Worm (Caenorhabditis elegans): ENCODE measurements around the gene C35C5.9.

Gene C35C5.9

ce11 chrX:11536408-11536807 lies at the start of gene C35C5.9:
TSS of gene C35C5.9 (plus strand) at chrX:11536568.
- TF ChIP-seq unc-62 (GFP tag; optimal IDR thresholded peaks at IDR 0.05) = no peak

DNA sequence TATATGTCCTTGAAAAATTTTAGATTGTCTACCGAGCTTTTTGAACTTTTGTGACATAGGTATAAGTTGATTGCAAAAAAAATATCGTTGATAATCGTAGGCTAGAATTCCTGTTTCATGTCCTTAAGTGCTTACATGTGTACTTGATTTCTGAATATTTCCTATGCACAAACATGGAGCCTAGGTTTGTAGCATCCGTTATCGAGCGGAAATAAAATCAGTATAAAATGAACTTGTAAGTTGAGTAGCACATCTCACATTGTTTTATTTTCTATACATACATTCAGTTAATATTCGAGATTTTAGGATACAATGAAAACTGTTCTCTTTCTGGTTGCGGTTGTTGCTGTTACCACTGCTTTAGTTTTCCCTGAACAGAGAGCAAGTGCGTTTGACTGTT lies 48.9 kb upstream of the C35C5.9 start, which contains the start of gene spp-9:
Gene spp-9 (plus strand): TSS at position 301 of the 400 bp plus-strand sequence.
- no peak for TF ChIP-seq unc-62 (GFP tag; optimal IDR thresholded peaks at IDR 0.05)

DNA sequence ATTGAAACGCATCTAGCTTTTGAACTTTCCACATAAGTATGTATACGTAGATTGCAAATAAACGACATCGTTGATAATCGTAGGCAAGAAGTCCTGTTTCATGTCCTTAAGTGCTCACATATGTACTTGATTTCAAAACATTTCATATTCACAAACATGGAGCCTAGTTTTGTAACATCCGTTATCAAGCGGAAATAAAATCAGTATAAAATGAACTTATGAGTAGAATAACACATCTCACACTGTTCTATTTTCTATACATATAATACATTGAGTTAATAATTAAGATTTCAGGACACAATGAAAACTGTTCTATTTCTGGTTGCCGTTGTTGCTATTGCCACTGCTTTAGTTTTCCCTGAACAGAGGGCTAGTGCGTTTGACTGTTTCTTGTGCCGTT lies 46.5 kb upstream of the C35C5.9 start, which contains the start of gene spp-21:
Gene spp-21 (plus strand): TSS at position 301 of the 400 bp plus-strand sequence.
- no peak for TF ChIP-seq unc-62 (GFP tag; optimal IDR thresholded peaks at IDR 0.05)

DNA sequence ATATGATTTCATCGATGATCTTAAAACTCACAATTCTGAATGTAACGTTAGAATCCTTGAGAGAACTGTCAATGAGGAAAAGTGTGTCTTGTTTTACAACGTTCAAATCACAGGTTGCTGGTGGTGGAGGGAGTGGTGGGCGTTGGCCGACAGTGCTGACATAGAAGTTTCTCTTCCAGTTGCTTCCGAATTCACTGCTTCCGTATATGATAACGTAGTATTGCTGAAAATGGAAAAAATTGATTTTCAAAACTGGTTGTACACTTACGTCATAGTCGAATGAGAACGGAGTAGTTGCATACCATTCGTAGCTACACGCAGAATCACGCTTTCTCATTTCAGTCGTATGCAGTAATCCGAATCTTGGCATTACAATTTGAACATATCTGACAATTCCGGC lies 44.5 kb upstream of the C35C5.9 start:
- no peak for TF ChIP-seq unc-62 (GFP tag; optimal IDR thresholded peaks at IDR 0.05)

DNA sequence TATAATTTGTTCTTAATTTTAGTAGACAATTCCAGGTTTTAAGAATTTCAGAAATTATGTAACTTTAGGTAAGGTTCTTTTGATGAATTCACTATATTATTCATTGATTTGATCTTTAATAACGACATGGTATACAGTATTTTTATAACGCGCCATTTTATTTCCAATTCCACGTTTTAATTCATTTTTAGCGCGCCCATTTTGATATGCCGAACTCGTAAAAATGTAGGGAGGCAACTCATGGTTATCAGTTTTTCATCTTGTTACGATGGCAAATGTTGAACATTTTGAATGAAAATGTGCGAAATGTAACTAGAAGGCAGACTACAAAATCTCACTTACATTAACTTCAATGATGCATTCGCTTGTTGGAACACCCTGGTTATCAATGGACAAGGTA lies 37.5 kb upstream of the C35C5.9 start:
- TF ChIP-seq unc-62 (GFP tag; optimal IDR thresholded peaks at IDR 0.05) = no peak

ce11 chrX:11499738-11500137 lies 36.6 kb upstream of the C35C5.9 start, which contains the start of gene T25C12.3:
TSS of gene T25C12.3 (minus strand) at chrX:11499999.
- no peak for TF ChIP-seq unc-62 (GFP tag; optimal IDR thresholded peaks at IDR 0.05)

DNA sequence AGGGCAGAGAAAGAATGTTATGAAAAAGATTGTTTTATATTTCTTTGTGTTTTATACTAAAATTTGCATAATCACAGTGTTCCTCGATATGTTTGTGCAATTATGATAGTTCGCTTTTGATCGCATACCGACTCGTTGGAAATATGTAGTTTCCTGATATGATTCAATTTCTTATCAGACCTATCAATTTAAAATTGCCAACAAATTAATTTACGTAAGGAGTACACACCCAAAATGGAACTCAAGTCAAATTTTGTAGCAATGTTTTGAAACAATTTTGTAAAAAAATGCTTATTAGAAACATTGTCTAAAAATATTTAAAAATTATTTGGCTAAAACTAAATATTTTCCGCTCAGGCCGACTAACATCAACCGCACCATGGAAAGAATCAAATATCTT lies 35.8 kb upstream of the C35C5.9 start:
- no peak for TF ChIP-seq unc-62 (GFP tag; optimal IDR thresholded peaks at IDR 0.05)

DNA sequence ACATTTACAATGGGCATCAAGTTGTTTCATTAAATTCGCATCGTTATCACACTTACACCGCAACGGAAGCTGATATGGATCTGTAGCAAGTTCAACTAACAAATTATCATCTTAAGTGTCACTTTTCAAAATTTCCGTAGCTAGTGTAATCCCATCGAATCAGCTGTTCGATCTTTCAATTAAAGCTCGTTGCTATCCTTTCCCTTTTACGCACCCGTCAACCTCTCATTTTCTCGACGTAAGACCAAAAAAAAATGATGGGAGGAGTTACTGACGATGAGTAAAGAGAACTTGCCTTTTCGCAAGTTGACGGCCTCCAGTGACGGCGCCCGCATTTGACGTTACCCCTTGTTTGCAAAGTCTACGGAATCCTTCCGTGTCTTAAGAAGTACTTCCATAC lies 34.4 kb upstream of the C35C5.9 start, which contains the start of gene F29G6.1:
Gene F29G6.1 (plus strand): TSS at position 301 of the 400 bp plus-strand sequence.
- TF ChIP-seq unc-62 (GFP tag; optimal IDR thresholded peaks at IDR 0.05) = no peak

DNA sequence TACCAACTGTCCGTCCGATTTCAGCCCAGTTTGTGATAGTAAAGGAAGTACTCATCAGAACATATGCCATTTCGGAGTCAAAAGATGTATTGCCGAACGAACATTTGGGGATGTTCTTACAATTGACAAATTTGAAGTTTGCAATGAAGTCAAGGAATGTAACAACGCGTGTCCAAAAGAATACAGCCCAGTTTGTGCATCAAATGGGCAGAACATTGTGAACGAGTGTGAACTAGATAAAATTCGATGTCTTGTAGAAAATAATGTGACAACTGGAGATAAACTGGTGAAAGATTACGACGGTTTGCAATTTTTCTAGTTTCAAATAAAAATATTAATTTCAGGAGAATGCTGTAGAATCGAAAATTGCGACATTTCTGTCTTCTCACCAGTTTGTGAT lies 28.5 kb upstream of the C35C5.9 start:
- no peak for TF ChIP-seq unc-62 (GFP tag; optimal IDR thresholded peaks at IDR 0.05)

DNA sequence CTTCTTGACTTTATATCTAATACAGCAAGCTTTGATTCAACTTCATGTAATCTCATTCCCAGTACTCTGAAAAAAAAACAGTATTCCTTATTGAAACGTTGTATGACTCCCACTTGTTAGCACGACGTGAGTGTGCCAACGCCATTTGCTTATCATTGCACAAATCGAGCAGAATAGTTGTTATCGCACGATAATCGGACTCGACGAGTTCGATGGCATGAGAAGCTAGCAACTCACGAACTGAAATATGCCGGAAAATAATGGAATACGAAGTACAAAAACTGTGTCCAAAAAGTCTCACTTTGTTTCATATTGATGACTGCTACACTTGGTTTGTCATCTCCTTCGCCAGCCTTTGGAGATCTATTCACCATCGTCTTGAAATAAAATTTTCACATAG lies 26.8 kb upstream of the C35C5.9 start:
- TF ChIP-seq unc-62 (GFP tag; optimal IDR thresholded peaks at IDR 0.05) = no peak

- TF ChIP-seq unc-62 (GFP tag; optimal IDR thresholded peaks at IDR 0.05) = no peak
Measured at ce11 chrX:11511231-11511630, 25.1 kb upstream of the C35C5.9 start, which contains the start of gene ccdc-149. TSS of gene ccdc-149 (minus strand) at chrX:11511451.

DNA sequence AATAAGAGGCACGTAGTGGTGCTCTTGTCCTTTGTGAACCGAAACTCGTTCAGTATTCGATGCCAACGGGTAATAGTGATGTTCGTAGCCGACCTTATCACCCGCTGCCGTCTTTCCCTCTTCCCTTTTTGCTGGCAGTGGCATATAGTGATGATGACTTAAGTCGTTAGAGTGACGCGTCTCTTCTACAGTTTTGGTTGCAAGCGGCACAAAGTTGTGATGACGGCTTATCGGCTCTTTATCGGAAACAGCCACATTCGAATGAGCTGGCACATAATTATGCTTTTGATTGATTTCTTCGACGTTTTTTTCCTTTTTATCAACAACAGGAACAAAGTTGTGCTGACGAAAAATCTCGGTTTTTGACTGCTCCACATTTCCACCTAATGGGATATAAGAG lies 21.0 kb upstream of the C35C5.9 start:
- no peak for TF ChIP-seq unc-62 (GFP tag; optimal IDR thresholded peaks at IDR 0.05)

DNA sequence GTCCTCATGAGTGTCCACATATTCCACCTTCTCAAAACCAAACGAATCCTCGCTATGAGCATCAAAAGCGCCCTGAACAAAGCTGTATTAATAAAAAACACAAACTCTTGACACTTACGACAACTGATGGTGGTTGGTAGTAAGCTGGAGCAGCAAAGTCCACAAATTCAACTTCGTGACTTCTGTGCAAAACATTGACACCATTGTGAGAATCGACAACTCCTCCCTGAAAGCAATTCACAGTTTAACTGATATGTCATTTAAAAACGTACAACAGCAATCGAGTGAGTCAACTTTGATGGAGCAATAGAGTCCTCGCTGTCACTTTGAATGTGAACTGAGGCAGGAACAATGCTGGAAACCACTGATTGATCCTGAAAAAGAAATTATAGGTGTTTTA lies 18.9 kb upstream of the C35C5.9 start:
- no peak for TF ChIP-seq unc-62 (GFP tag; optimal IDR thresholded peaks at IDR 0.05)

ce11 chrX:11518415-11518814 lies 18.0 kb upstream of the C35C5.9 start:
- TF ChIP-seq unc-62 (GFP tag; optimal IDR thresholded peaks at IDR 0.05) = no peak

DNA sequence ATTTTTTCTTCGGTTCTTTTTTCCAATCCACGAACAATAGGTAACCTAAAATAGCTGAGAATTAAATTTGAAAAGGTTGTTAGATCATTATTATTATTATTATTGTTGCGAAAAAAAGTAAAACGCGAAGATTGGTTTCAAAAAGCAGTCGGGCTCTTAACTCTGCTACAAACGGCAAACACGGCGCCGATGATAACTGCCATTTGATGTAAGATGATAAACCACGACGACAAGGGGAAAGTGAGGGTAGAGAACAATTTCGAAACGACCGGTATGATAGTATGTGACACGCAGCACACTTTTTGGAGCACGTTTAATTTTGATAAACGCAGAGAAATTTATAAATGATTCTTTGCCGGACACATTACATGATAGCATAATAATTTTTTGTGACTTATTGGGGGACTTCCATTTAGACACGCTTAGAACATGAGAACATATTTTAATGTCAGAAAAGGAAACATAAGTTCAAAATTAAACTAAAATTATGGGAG lies 17.3 kb upstream of the C35C5.9 start, which contains the start of gene hpo-34:
Gene hpo-34 (minus strand): TSS at position 51 of the 494 bp plus-strand sequence.
- TF ChIP-seq unc-62 (GFP tag; optimal IDR thresholded peaks at IDR 0.05) = no peak

DNA sequence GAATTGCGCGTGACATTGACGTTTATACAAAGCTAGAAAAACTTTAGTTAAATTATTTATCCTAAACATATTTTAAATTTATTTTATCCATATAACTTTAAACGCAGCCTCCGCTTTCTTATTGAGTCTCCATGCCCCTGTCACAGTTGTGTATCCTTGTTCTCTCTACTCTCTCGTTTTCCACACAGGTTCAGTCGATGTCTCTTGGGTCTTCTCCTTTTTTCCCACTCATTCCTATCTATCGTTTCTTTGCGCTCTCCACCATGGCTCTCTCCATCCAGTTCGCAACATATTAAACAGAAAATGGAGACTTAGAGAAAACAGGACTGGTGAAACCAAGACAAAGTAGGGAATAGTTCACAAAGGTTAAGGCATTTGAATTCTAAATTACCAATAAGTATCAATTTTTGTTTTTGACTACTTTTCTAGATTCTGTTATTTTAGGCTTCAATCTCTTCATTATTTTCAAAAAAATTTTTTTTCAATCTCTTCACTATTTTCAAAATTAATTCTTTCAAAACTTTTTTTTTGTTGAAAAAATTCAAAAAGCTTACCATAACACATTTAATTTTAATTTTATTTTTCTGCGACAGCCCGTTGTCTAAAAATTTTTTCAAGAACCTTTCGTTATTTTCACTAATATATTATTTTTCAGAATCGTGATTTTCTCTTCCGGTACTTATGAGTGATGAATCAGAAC lies 14.2 kb upstream of the C35C5.9 start, which contains the start of gene sdc-2:
Gene sdc-2 (plus strand): TSS at position 650 of the 700 bp plus-strand sequence.
- no peak for TF ChIP-seq unc-62 (GFP tag; optimal IDR thresholded peaks at IDR 0.05)

DNA sequence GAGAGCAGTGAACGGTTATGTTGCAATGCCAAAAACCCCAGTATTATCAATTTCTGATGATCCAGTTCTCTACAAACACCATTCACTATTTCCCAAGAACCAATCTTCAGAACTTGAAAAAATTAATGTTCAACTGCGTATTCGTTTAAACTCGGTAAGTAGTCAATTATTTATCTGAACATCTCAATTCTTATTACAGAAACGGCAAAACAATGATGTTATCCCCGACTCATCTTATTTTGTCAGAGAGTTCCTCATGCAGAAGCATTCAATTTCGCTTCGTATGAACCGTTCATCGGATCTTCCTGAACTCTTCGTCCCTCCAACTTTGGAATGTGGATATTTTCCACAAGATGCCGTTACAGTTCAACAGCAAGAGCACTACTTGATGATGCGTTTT lies 12.7 kb upstream of the C35C5.9 start:
- no peak for TF ChIP-seq unc-62 (GFP tag; optimal IDR thresholded peaks at IDR 0.05)

Measured in whole organism, dauer.